Worm (Caenorhabditis elegans): ENCODE results near the gene erp-44.2.

Gene erp-44.2

DNA sequence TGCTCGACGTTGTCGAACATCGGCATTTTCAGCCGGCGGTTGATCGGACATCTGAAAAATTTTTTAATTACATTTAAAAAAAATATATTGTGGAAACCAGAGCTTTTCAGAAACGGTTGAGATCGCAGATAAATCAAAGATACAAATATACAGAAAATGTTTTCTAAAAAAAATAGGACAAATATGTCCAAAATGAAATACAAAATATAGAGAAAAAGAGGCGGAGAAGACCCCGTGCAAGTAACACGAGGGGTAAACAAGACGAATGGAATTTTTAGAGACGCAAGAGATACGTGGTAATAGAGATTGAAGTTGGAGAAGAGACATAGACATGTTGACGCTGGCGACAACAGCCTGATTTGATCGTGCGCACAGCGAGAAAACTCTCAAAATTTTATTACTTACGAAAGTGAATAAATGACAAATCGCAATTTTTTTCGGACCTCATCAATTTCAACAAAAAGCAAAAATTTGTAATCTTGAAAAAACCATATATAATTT is 18.7 kb downstream of the erp-44.2 start, which contains the start of gene cdgs-1 (continued):
- TF ChIP-seq mab-9 (GFP tag; IDR thresholded peaks at IDR 0.05): no peak
- no peak for TF ChIP-seq pag-3 (tag; optimal IDR thresholded peaks at IDR 0.05; ENCODE audit: borderline replicate concordance, insufficient read depth)
- no peak for TF ChIP-seq nhr-90 (tag; optimal IDR thresholded peaks at IDR 0.05; ENCODE audit: poor library complexity)
- no peak for TF ChIP-seq aly-2 (tag; optimal IDR thresholded peaks at IDR 0.05)
- TF ChIP-seq lin-13 (GFP tag; optimal IDR thresholded peaks at IDR 0.05): no peak
- peak; percentile 29 for TF ChIP-seq nhr-47 (tag; optimal IDR thresholded peaks at IDR 0.05)
- TF ChIP-seq snu-23 (GFP tag; optimal IDR thresholded peaks at IDR 0.05): peak; percentile 70
- TF ChIP-seq lsy-2 (tag; optimal IDR thresholded peaks at IDR 0.05): peak; percentile 45 to 70
- peak; percentile 23 for TF ChIP-seq rnt-1 (tag; optimal IDR thresholded peaks at IDR 0.05)
- peak; percentile 18 for TF ChIP-seq xbp-1 (tag; optimal IDR thresholded peaks at IDR 0.05)
- TF ChIP-seq nhr-71 (tag; optimal IDR thresholded peaks at IDR 0.05): peak; percentile 75
- peak; percentile 2 for TF ChIP-seq fkh-8 (tag; optimal IDR thresholded peaks at IDR 0.05)
- peak in 1 of 3 experiments; percentile 57 for TF ChIP-seq ceh-82 (tag; optimal IDR thresholded peaks at IDR 0.05)
- no peak for TF ChIP-seq isw-1 (GFP tag; IDR thresholded peaks at IDR 0.05)
- TF ChIP-seq unc-86 (tag; optimal IDR thresholded peaks at IDR 0.05): no peak
- no peak for TF ChIP-seq fkh-4 (tag; optimal IDR thresholded peaks at IDR 0.05; ENCODE audit: borderline replicate concordance)
- no peak for TF ChIP-seq ceh-90 (tag; optimal IDR thresholded peaks at IDR 0.05)
- TF ChIP-seq nhr-20 (tag; optimal IDR thresholded peaks at IDR 0.05): peak; percentile 73
- TF ChIP-seq ztf-4 (tag; optimal IDR thresholded peaks at IDR 0.05): no peak
- TF ChIP-seq lin-35 (GFP tag; optimal IDR thresholded peaks at IDR 0.05): peak; percentile 41 to 73
- no peak for TF ChIP-seq zip-4 (GFP tag; optimal IDR thresholded peaks at IDR 0.05)
- no peak for TF ChIP-seq nhr-76 (tag; optimal IDR thresholded peaks at IDR 0.05)
- TF ChIP-seq C16A3.4 (tag; optimal IDR thresholded peaks at IDR 0.05): peak; percentile 25
- TF ChIP-seq mep-1 (tag; optimal IDR thresholded peaks at IDR 0.05): peak; percentile 78
- TF ChIP-seq F16B12.6 (tag; optimal IDR thresholded peaks at IDR 0.05): peak; percentile 15
- TF ChIP-seq nhr-11 (tag; optimal IDR thresholded peaks at IDR 0.05): no peak
- peak; percentile 36 to 41 (median 36) for TF ChIP-seq dpl-1 (GFP tag; optimal IDR thresholded peaks at IDR 0.05)
- TF ChIP-seq ztf-11 (tag; optimal IDR thresholded peaks at IDR 0.05): no peak
- peak in 1 of 6 experiments; percentile 5 for TF ChIP-seq elt-3 (tag; optimal IDR thresholded peaks at IDR 0.05)
- no peak for TF ChIP-seq egl-27 (tag; optimal IDR thresholded peaks at IDR 0.05)
- no peak for TF ChIP-seq ceh-8 (GFP tag; optimal IDR thresholded peaks at IDR 0.05)
- peak; percentile 65 for TF ChIP-seq fkh-10 (GFP tag; optimal IDR thresholded peaks at IDR 0.05)

- TF ChIP-seq irx-1 (tag; optimal IDR thresholded peaks at IDR 0.05) (no peak), C04F5.9 (tag; optimal IDR thresholded peaks at IDR 0.05) (no peak), elt-3 (tag; optimal IDR thresholded peaks at IDR 0.05) (no peak), nhr-76 (tag; optimal IDR thresholded peaks at IDR 0.05) (no peak), hpl-2 (GFP tag; optimal IDR thresholded peaks at IDR 0.05) (no peak), isw-1 (GFP tag; IDR thresholded peaks at IDR 0.05) (no peak), unc-98 (GFP tag; IDR thresholded peaks at IDR 0.05) (no peak), egl-13 (tag; optimal IDR thresholded peaks at IDR 0.05) (no peak), nhr-237 (tag; optimal IDR thresholded peaks at IDR 0.05) (no peak), unc-130 (tag; optimal IDR thresholded peaks at IDR 0.05) (no peak), nhr-84 (tag; optimal IDR thresholded peaks at IDR 0.05) (no peak), fkh-8 (tag; optimal IDR thresholded peaks at IDR 0.05) (no peak), Y116A8C.19 (tag; optimal IDR thresholded peaks at IDR 0.05; ENCODE audit: borderline replicate concordance) (no peak), fkh-10 (GFP tag; optimal IDR thresholded peaks at IDR 0.05) (no peak), lin-39 (tag; optimal IDR thresholded peaks at IDR 0.05) (no peak), jun-1 (tag; optimal IDR thresholded peaks at IDR 0.05) (no peak), hlh-4 (tag; optimal IDR thresholded peaks at IDR 0.05) (no peak), dsc-1 (tag; optimal IDR thresholded peaks at IDR 0.05) (no peak), nhr-19 (GFP tag; conservative IDR thresholded peaks at IDR 0.05) (no peak), nhr-47 (tag; optimal IDR thresholded peaks at IDR 0.05) (no peak)
Observed at ce11 chrIV:7812709-7813108, 21.8 kb downstream of the erp-44.2 start, which contains the start of gene zgpa-1. TSS of gene zgpa-1 (minus strand) at chrIV:7812809.

All from whole organism, L1 larva.